Fruit fly (Drosophila melanogaster) whole organism, prepupa: Measurements from ENCODE around the gene Drs.
A peak's percentile ranks its signal among the peaks of the same experiment; 100 is the strongest.

Experiments
- Blimp-1 ChIP-seq: fragments of 200-800 bp; sonication (Bioruptor generic); optimal IDR thresholded peaks from 3 replicates; lab custom pipeline; 2017; ENCODE audit warnings: missing biosample characterization, missing genetic modification characterization, mild to moderate bottlenecking, moderate library complexity, missing genetic modification reagents
- CG10631 ChIP-seq: fragments of 200-800 bp; sonication (Bioruptor generic); optimal IDR thresholded peaks from 2 replicates; lab custom pipeline; 2016; ENCODE audit warnings: missing biosample characterization, missing genetic modification characterization
- CG10669 ChIP-seq: fragments of 200-800 bp; sonication (Bioruptor generic); optimal IDR thresholded peaks from 3 replicates; lab custom pipeline; 2018; ENCODE audit warnings: missing biosample characterization, mild to moderate bottlenecking, missing genetic modification characterization, moderate library complexity
- CG11294 ChIP-seq: fragments of 200-800 bp; sonication (Bioruptor generic); IDR thresholded peaks from 2 replicates; pipeline ENCODE4 v1.3.6; 2022; ENCODE audit warnings: missing biosample characterization, missing genetic modification characterization
- CG11762 ChIP-seq: fragments of 200-800 bp; sonication (Bioruptor generic); optimal IDR thresholded peaks from 3 replicates; lab custom pipeline; 2016; ENCODE audit warnings: missing biosample characterization, missing genetic modification characterization; ENCODE audit not compliant: insufficient read depth
- CG11902 ChIP-seq: fragments of 200-800 bp; sonication (Bioruptor generic); optimal IDR thresholded peaks from 3 replicates; lab custom pipeline; 2016; ENCODE audit warnings: missing biosample characterization, missing genetic modification characterization
- CG1621 ChIP-seq: fragments of 200-800 bp; sonication (Bioruptor generic); optimal IDR thresholded peaks from 3 replicates; lab custom pipeline; 2018; ENCODE audit warnings: missing biosample characterization, mild to moderate bottlenecking, missing genetic modification characterization
- CG31627 ChIP-seq: fragments of 200-800 bp; sonication (Bioruptor generic); optimal IDR thresholded peaks from 3 replicates; lab custom pipeline; 2016; ENCODE audit warnings: missing biosample characterization, missing genetic modification characterization
- CG32006 ChIP-seq: fragments of 200-800 bp; sonication (Bioruptor generic); optimal IDR thresholded peaks from 3 replicates; lab custom pipeline; 2017; ENCODE audit warnings: missing biosample characterization, mild to moderate bottlenecking, missing genetic modification characterization
- CG34406 ChIP-seq: fragments of 200-800 bp; sonication (Bioruptor generic); optimal IDR thresholded peaks from 3 replicates; lab custom pipeline; 2016; ENCODE audit warnings: missing biosample characterization, missing genetic modification characterization
- CG3919 ChIP-seq: fragments of 200-800 bp; sonication (Bioruptor generic); optimal IDR thresholded peaks from 3 replicates; lab custom pipeline; 2016; ENCODE audit warnings: missing biosample characterization, missing genetic modification characterization
- CG4318 ChIP-seq: fragments of 200-800 bp; sonication (Bioruptor generic); optimal IDR thresholded peaks from 3 replicates; lab custom pipeline; 2017; ENCODE audit warnings: missing biosample characterization, mild to moderate bottlenecking, missing genetic modification characterization
- CG6276 ChIP-seq: fragments of 200-800 bp; sonication (Bioruptor generic); optimal IDR thresholded peaks from 2 replicates; lab custom pipeline; 2017; ENCODE audit warnings: missing biosample characterization, mild to moderate bottlenecking, missing genetic modification characterization
- CG6792 ChIP-seq: fragments of 200-800 bp; sonication (Bioruptor generic); optimal IDR thresholded peaks from 3 replicates; lab custom pipeline; 2016; ENCODE audit warnings: missing biosample characterization, missing genetic modification characterization
- CG6808 ChIP-seq: fragments of 200-800 bp; sonication (Bioruptor generic); optimal IDR thresholded peaks from 3 replicates; lab custom pipeline; 2017; ENCODE audit warnings: missing biosample characterization, missing genetic modification characterization, mild to moderate bottlenecking, moderate library complexity, missing genetic modification reagents
- CG6854 ChIP-seq: fragments of 200-800 bp; sonication (Bioruptor generic); optimal IDR thresholded peaks from 2 replicates; lab custom pipeline; 2017; ENCODE audit warnings: missing biosample characterization, mild to moderate bottlenecking, missing genetic modification characterization
- CG7368 ChIP-seq: fragments of 200-800 bp; sonication (Bioruptor generic); optimal IDR thresholded peaks from 3 replicates; lab custom pipeline; 2016; ENCODE audit warnings: missing biosample characterization, missing genetic modification characterization
- CG8119 ChIP-seq: fragments of 200-800 bp; sonication (Bioruptor generic); IDR thresholded peaks from 3 replicates; pipeline ENCODE4 v1.3.6; 2022; ENCODE audit warnings: missing biosample characterization, missing genetic modification characterization
- CG8319 ChIP-seq: fragments of 200-800 bp; sonication (Bioruptor generic); optimal IDR thresholded peaks from 3 replicates; lab custom pipeline; 2016; ENCODE audit warnings: missing biosample characterization, missing genetic modification characterization
- CG8632 ChIP-seq: fragments of 200-800 bp; sonication (Bioruptor generic); optimal IDR thresholded peaks from 3 replicates; lab custom pipeline; 2016; ENCODE audit warnings: missing biosample characterization, missing genetic modification characterization
- Eip75B ChIP-seq: fragments of 200-800 bp; sonication (Bioruptor generic); optimal IDR thresholded peaks from 3 replicates; lab custom pipeline; 2016; ENCODE audit warnings: missing biosample characterization, missing genetic modification characterization
- Eip78C ChIP-seq: fragments of 200-800 bp; sonication (Bioruptor generic); peaks from one replicate; lab custom pipeline; 2016; ENCODE audit warnings: missing biosample characterization, missing genetic modification characterization
- Eip93F ChIP-seq: fragments of 200-800 bp; sonication (Bioruptor generic); optimal IDR thresholded peaks from 2 replicates; lab custom pipeline; 2016; ENCODE audit warnings: missing biosample characterization, mild to moderate bottlenecking, missing genetic modification characterization
- Ets96B ChIP-seq: fragments of 200-800 bp; optimal IDR thresholded peaks from 2 replicates; lab custom pipeline; 2019; ENCODE audit warnings: missing biosample characterization, mild to moderate bottlenecking, missing genetic modification characterization, moderate library complexity
- Hr38 ChIP-seq: sonication (Bioruptor generic); optimal IDR thresholded peaks from 2 replicates; lab custom pipeline; 2016; ENCODE audit warnings: missing biosample characterization, missing genetic modification characterization
- Hr39 ChIP-seq: fragments of 200-800 bp; sonication (Bioruptor generic); optimal IDR thresholded peaks from 2 replicates; lab custom pipeline; 2016; ENCODE audit warnings: missing biosample characterization, missing genetic modification characterization
- Hr4 ChIP-seq: fragments of 200-800 bp; sonication (Bioruptor generic); optimal IDR thresholded peaks from 3 replicates; lab custom pipeline; 2016; ENCODE audit warnings: missing biosample characterization, missing genetic modification characterization
- Lpt ChIP-seq: fragments of 200-800 bp; sonication (Bioruptor generic); optimal IDR thresholded peaks from 3 replicates; lab custom pipeline; 2016; ENCODE audit warnings: missing biosample characterization, missing genetic modification characterization
- Sox102F ChIP-seq: fragments of 200-800 bp; sonication (Bioruptor generic); optimal IDR thresholded peaks from 2 replicates; lab custom pipeline; 2016; ENCODE audit warnings: missing biosample characterization, mild to moderate bottlenecking, missing genetic modification characterization
- Sox14 ChIP-seq: fragments of 200-800 bp; sonication (Bioruptor generic); optimal IDR thresholded peaks from 3 replicates; lab custom pipeline; 2016; ENCODE audit warnings: missing biosample characterization, missing genetic modification characterization
- Sox15 ChIP-seq: fragments of 200-800 bp; sonication (Bioruptor generic); optimal IDR thresholded peaks from 3 replicates; lab custom pipeline; 2016; ENCODE audit warnings: missing biosample characterization, missing genetic modification characterization
- achi ChIP-seq: fragments of 200-800 bp; sonication (Bioruptor generic); optimal IDR thresholded peaks from 3 replicates; lab custom pipeline; 2016; ENCODE audit warnings: missing biosample characterization, missing genetic modification characterization
- acj6 ChIP-seq: fragments of 200-800 bp; sonication (Bioruptor generic); optimal IDR thresholded peaks from 3 replicates; lab custom pipeline; 2016; ENCODE audit warnings: missing biosample characterization, missing genetic modification characterization
- cyc ChIP-seq: fragments of 200-800 bp; sonication (Bioruptor generic); optimal IDR thresholded peaks from 3 replicates; lab custom pipeline; 2016; ENCODE audit warnings: missing biosample characterization, missing genetic modification characterization
- dac ChIP-seq: fragments of 200-800 bp; sonication (Bioruptor generic); optimal IDR thresholded peaks from 2 replicates; lab custom pipeline; 2017; ENCODE audit warnings: missing biosample characterization, mild to moderate bottlenecking, missing genetic modification characterization
- dsx ChIP-seq: fragments of 200-800 bp; optimal IDR thresholded peaks from 3 replicates; lab custom pipeline; 2019; ENCODE audit warnings: missing biosample characterization, mild to moderate bottlenecking, missing genetic modification characterization, moderate library complexity; ENCODE audit not compliant: poor library complexity, severe bottlenecking
- esn ChIP-seq: fragments of 200-800 bp; sonication (Bioruptor generic); optimal IDR thresholded peaks from 2 replicates; lab custom pipeline; 2016; ENCODE audit warnings: missing biosample characterization, mild to moderate bottlenecking, missing genetic modification characterization, moderate library complexity
- fd59A ChIP-seq: fragments of 200-800 bp; sonication (Bioruptor generic); optimal IDR thresholded peaks from 2 replicates; lab custom pipeline; 2017; ENCODE audit warnings: missing biosample characterization, mild to moderate bottlenecking, missing genetic modification characterization, missing genetic modification reagents
- fd85E ChIP-seq: fragments of 200-800 bp; sonication (Bioruptor generic); optimal IDR thresholded peaks from 3 replicates; lab custom pipeline; 2016; ENCODE audit warnings: missing biosample characterization, missing genetic modification characterization
- fkh ChIP-seq: fragments of 200-800 bp; sonication (Bioruptor generic); optimal IDR thresholded peaks from 3 replicates; lab custom pipeline; 2017; ENCODE audit warnings: missing biosample characterization, mild to moderate bottlenecking, missing genetic modification characterization, moderate library complexity
- net ChIP-seq: fragments of 200-800 bp; sonication (Bioruptor generic); optimal IDR thresholded peaks from 3 replicates; lab custom pipeline; 2016; ENCODE audit warnings: missing biosample characterization, missing genetic modification characterization
- pdm3 ChIP-seq: fragments of 200-800 bp; sonication (Bioruptor generic); optimal IDR thresholded peaks from 3 replicates; lab custom pipeline; 2016; ENCODE audit warnings: missing biosample characterization, missing genetic modification characterization
- salr ChIP-seq, 2 experiments: fragments of 200-800 bp; sonication (Bioruptor generic); optimal IDR thresholded peaks; 3 replicates each; lab custom pipeline; 2016 to 2018; ENCODE audit warnings: missing biosample characterization in 2 of 2, missing genetic modification characterization in 2 of 2, mild to moderate bottlenecking in 1 of 2
- spab ChIP-seq: fragments of 200-800 bp; sonication (Bioruptor generic); optimal IDR thresholded peaks from 2 replicates; lab custom pipeline; 2017; ENCODE audit warnings: missing biosample characterization, mild to moderate bottlenecking, missing genetic modification characterization, missing genetic modification reagents
- svp ChIP-seq: fragments of 200-800 bp; sonication (Bioruptor generic); peaks from one replicate; lab custom pipeline; 2016; ENCODE audit warnings: missing biosample characterization, missing genetic modification characterization
- topi ChIP-seq: fragments of 200-800 bp; sonication (Bioruptor generic); optimal IDR thresholded peaks from 3 replicates; lab custom pipeline; 2016; ENCODE audit warnings: missing biosample characterization, missing genetic modification characterization
- vri ChIP-seq: fragments of 200-800 bp; sonication (Bioruptor generic); optimal IDR thresholded peaks from 3 replicates; lab custom pipeline; 2016; ENCODE audit warnings: missing biosample characterization, mild to moderate bottlenecking, missing genetic modification characterization

Gene Drs

dm6 chr3L:3325597-3325924, 43.8 kb upstream of the Drs start:
- no peak for TF ChIP-seq CG6854 (GFP tag; lab: Kevin White, UChicago)
- TF ChIP-seq Sox14 (GFP tag; lab: Kevin White, UChicago), result no peak

- TF ChIP-seq CG34406 (GFP tag; lab: Kevin White, UChicago), result peak; percentile 33
- peak; percentile 8; the same call in 1 of the 2 replicates for TF ChIP-seq CG11294
- TF ChIP-seq CG8632, result peak; percentile 22
- TF ChIP-seq Eip78C (GFP tag; lab: Kevin White, UChicago), result peak; percentile 66
- TF ChIP-seq CG10631, result no peak
- no peak for TF ChIP-seq CG4318 (GFP tag; lab: Kevin White, UChicago)
- TF ChIP-seq topi (GFP tag; lab: Kevin White, UChicago), result peak; percentile 15
- no peak for TF ChIP-seq Lpt
- TF ChIP-seq CG11762 (GFP tag; lab: Kevin White, UChicago), result no peak
- TF ChIP-seq Hr39 (GFP tag; lab: Kevin White, UChicago), result peak; percentile 71
- TF ChIP-seq CG8319 (GFP tag; lab: Kevin White, UChicago), result no peak
- TF ChIP-seq Sox14 (GFP tag; lab: Kevin White, UChicago), result peak; percentile 48
- peak; percentile 34 for TF ChIP-seq Eip75B
- no peak for TF ChIP-seq pdm3 (GFP tag; lab: Kevin White, UChicago)
- TF ChIP-seq svp, result peak; percentile 97
- TF ChIP-seq CG1621 (tag; lab: Kevin White, UChicago), result no peak
- TF ChIP-seq cyc (GFP tag; lab: Kevin White, UChicago), result peak; percentile 40
- no peak for TF ChIP-seq CG32006
- no peak for TF ChIP-seq Sox102F (GFP tag; lab: Kevin White, UChicago)
- no peak for TF ChIP-seq fd59A (GFP tag; lab: Kevin White, UChicago)
- no peak for TF ChIP-seq CG11902
- peak; percentile 56 for TF ChIP-seq CG6792 (GFP tag; lab: Kevin White, UChicago)
- TF ChIP-seq CG7368 (GFP tag; lab: Kevin White, UChicago), result peak; percentile 14
- no peak for TF ChIP-seq Hr4 (GFP tag; lab: Kevin White, UChicago)
- TF ChIP-seq spab, result peak; percentile 57
- TF ChIP-seq vri (GFP tag; lab: Kevin White, UChicago), result peak; percentile 98
- TF ChIP-seq CG10669 (GFP tag; lab: Kevin White, UChicago), result peak; percentile 18
- TF ChIP-seq fd85E (GFP tag; lab: Kevin White, UChicago), result no peak
- TF ChIP-seq Hr38 (GFP tag; lab: Kevin White, UChicago), result no peak
- peak; percentile 39 for TF ChIP-seq Eip93F (GFP tag; lab: Kevin White, UChicago)
- peak; percentile 62 for TF ChIP-seq fkh (GFP tag; lab: Kevin White, UChicago)
- peak; percentile 42 for TF ChIP-seq Sox15
- no peak for TF ChIP-seq dac
- TF ChIP-seq salr (GFP tag; optimal IDR thresholded peaks at IDR 0.05; lab: Kevin White, UChicago), result no peak
- TF ChIP-seq CG8119 (GFP tag; lab: Robert Waterston, UW), result peak; percentile 40; the same call in 1 of the 3 replicates
- TF ChIP-seq acj6 (GFP tag; lab: Kevin White, UChicago), result no peak
- no peak for TF ChIP-seq dsx (GFP tag; lab: Kevin White, UChicago)
- TF ChIP-seq CG6808 (GFP tag; lab: Kevin White, UChicago), result peak; percentile 50
- peak; percentile 14 for TF ChIP-seq achi (GFP tag; lab: Kevin White, UChicago)
- no peak for TF ChIP-seq Ets96B (tag; lab: Kevin White, UChicago)
- TF ChIP-seq CG6276, result peak; percentile 71
- peak; percentile 65 for TF ChIP-seq Blimp-1 (GFP tag; lab: Kevin White, UChicago)
- peak; percentile 15 for TF ChIP-seq net (GFP tag; lab: Kevin White, UChicago)
- TF ChIP-seq esn, result peak; percentile 62
- TF ChIP-seq CG31627 (GFP tag; lab: Kevin White, UChicago), result peak; percentile 76
- peak; percentile 46 for TF ChIP-seq CG3919 (GFP tag; lab: Kevin White, UChicago)
- peak; percentile 32 for TF ChIP-seq CG6854 (GFP tag; lab: Kevin White, UChicago)
These were observed 43.1 kb upstream of the Drs start, which contains the start of gene Gtpx for dm6 chr3L:3325925-3326903. Gene Gtpx (plus strand): TSS chr3L:3326265.
